Worm (Caenorhabditis elegans) whole organism, L1 larva: ENCODE data around the gene twnk-1.

ENCODE experiments used
- C16A3.4 ChIP-seq: fragments of 150-350 bp; optimal IDR thresholded peaks from 2 replicates; lab custom pipeline; 2014; ENCODE audit warnings: missing biosample characterization, missing genetic modification characterization
- C34B4.2 ChIP-seq: sonication (generic microtip); optimal IDR thresholded peaks from 2 replicates; lab custom pipeline; 2017; ENCODE audit warnings: mild to moderate bottlenecking, missing genetic modification characterization, missing compliant biosample characterization
- blmp-1 ChIP-seq: fragments of 150-350 bp; optimal IDR thresholded peaks from 2 replicates; lab custom pipeline; 2014; ENCODE audit warnings: missing biosample characterization, missing genetic modification characterization
- ceh-63 ChIP-seq: fragments of 200-800 bp; sonication (Bioruptor generic); optimal IDR thresholded peaks from 2 replicates; lab custom pipeline; 2018; ENCODE audit warnings: mild to moderate bottlenecking, missing genetic modification characterization, missing compliant biosample characterization
- ceh-8 ChIP-seq: fragments of 200-800 bp; sonication (Bioruptor generic); optimal IDR thresholded peaks from 2 replicates; lab custom pipeline; 2018; ENCODE audit warnings: mild to moderate bottlenecking, missing genetic modification characterization, moderate library complexity, missing compliant biosample characterization
- ceh-82 ChIP-seq, 3 experiments: fragments of 150-350 bp in 1 of 3; sonication (generic microtip) in 2 of 3; optimal IDR thresholded peaks; 2 replicates each; lab custom pipeline; 2014 to 2017; ENCODE audit warnings: missing biosample characterization in 3 of 3, missing genetic modification characterization in 3 of 3
- dpl-1 ChIP-seq, 3 experiments: fragments of 150-350 bp in 2 of 3; sonication (generic microtip) in 1 of 3; optimal IDR thresholded peaks; 2 replicates each; lab custom pipeline; 2014 to 2017; ENCODE audit warnings: missing biosample characterization in 3 of 3, missing genetic modification characterization in 3 of 3, missing genetic modification reagents in 3 of 3
- efl-1 ChIP-seq, 4 experiments: fragments of 150-350 bp; optimal IDR thresholded peaks in 3 of 4; peaks in 1 of 4; 1 replicate in 1 of 4; 2 replicates in 3 of 4; lab custom pipeline; 2014; ENCODE audit warnings: missing biosample characterization in 2 of 4, missing genetic modification characterization in 2 of 4, missing genetic modification reagents in 2 of 4
- efl-3 ChIP-seq: fragments of 200-800 bp; sonication (Bioruptor generic); optimal IDR thresholded peaks from 2 replicates; lab custom pipeline; 2018; ENCODE audit warnings: mild to moderate bottlenecking, missing genetic modification characterization, missing compliant biosample characterization
- egl-27 ChIP-seq, 2 experiments: fragments of 150-350 bp in 1 of 2; sonication (generic microtip); optimal IDR thresholded peaks; 3 replicates each; lab custom pipeline; 2017 to 2018; ENCODE audit warnings: missing biosample characterization in 2 of 2, missing genetic modification characterization in 2 of 2, missing genetic modification reagents in 2 of 2
- elt-2 ChIP-seq: sonication (generic microtip); optimal IDR thresholded peaks from 2 replicates; lab custom pipeline; 2016; ENCODE audit warnings: missing genetic modification characterization, mild to moderate bottlenecking, inconsistent platforms, missing compliant biosample characterization, missing genetic modification reagents
- elt-3 ChIP-seq, 6 experiments: fragments of 150-350 bp in 1 of 6; sonication (generic microtip); optimal IDR thresholded peaks; 2 replicates each; lab custom pipeline; 2017 to 2018; ENCODE audit warnings: missing biosample characterization in 6 of 6, missing genetic modification characterization in 6 of 6, inconsistent platforms in 1 of 6
- ets-5 ChIP-seq: fragments of 200-800 bp; sonication (Bioruptor generic); IDR thresholded peaks from 2 replicates; pipeline ENCODE4 v1.3.6; 2022; ENCODE audit warnings: missing genetic modification characterization, missing compliant biosample characterization
- fkh-10 ChIP-seq: sonication (generic microtip); optimal IDR thresholded peaks from 2 replicates; lab custom pipeline; 2017; ENCODE audit warnings: missing biosample characterization, missing genetic modification reagents, missing genetic modification characterization
- fkh-4 ChIP-seq: sonication (generic microtip); optimal IDR thresholded peaks from 2 replicates; lab custom pipeline; 2016; ENCODE audit warnings: missing compliant biosample characterization, missing genetic modification characterization, borderline replicate concordance
- grh-1 ChIP-seq: fragments of 200-800 bp; sonication (Bioruptor generic); IDR thresholded peaks from 2 replicates; pipeline ENCODE4 v1.3.6; 2022; ENCODE audit warnings: missing genetic modification reagents, missing genetic modification characterization, missing compliant biosample characterization
- hlh-4 ChIP-seq: sonication (generic microtip); optimal IDR thresholded peaks from 2 replicates; lab custom pipeline; 2016; ENCODE audit warnings: mild to moderate bottlenecking, missing genetic modification characterization, missing compliant biosample characterization
- hpl-2 ChIP-seq: fragments of 150-350 bp; optimal IDR thresholded peaks from 2 replicates; lab custom pipeline; 2014; ENCODE audit warnings: missing biosample characterization, missing genetic modification reagents, missing genetic modification characterization
- jun-1 ChIP-seq: fragments of 150-350 bp; optimal IDR thresholded peaks from 2 replicates; lab custom pipeline; 2014; ENCODE audit warnings: missing biosample characterization, missing genetic modification reagents, missing genetic modification characterization
- lin-14 ChIP-seq: fragments of 200-800 bp; sonication (Bioruptor generic); optimal IDR thresholded peaks from 2 replicates; lab custom pipeline; 2018; ENCODE audit warnings: mild to moderate bottlenecking, missing genetic modification characterization, moderate library complexity, missing compliant biosample characterization
- lin-15B ChIP-seq: fragments of 150-350 bp; sonication (generic microtip); optimal IDR thresholded peaks from 3 replicates; lab custom pipeline; 2014; ENCODE audit warnings: missing biosample characterization, missing genetic modification characterization
- lin-35 ChIP-seq, 2 experiments: fragments of 150-350 bp; optimal IDR thresholded peaks; 2 replicates each; lab custom pipeline; 2014; ENCODE audit warnings: missing biosample characterization in 2 of 2, missing genetic modification characterization in 2 of 2, missing genetic modification reagents in 2 of 2
- lir-3 ChIP-seq: sonication (generic microtip); optimal IDR thresholded peaks from 2 replicates; lab custom pipeline; 2016; ENCODE audit warnings: mild to moderate bottlenecking, missing genetic modification characterization, moderate library complexity, missing compliant biosample characterization; ENCODE audit not compliant: poor library complexity
- lsy-2 ChIP-seq, 2 experiments: fragments of 150-350 bp; optimal IDR thresholded peaks; 2 replicates each; lab custom pipeline; 2014; ENCODE audit warnings: missing biosample characterization in 2 of 2, missing genetic modification characterization in 2 of 2
- nhr-12 ChIP-seq: sonication (generic microtip); optimal IDR thresholded peaks from 2 replicates; lab custom pipeline; 2017; ENCODE audit warnings: missing biosample characterization, missing genetic modification characterization
- nhr-20 ChIP-seq: sonication (generic microtip); optimal IDR thresholded peaks from 2 replicates; lab custom pipeline; 2016; ENCODE audit warnings: mild to moderate bottlenecking, missing genetic modification characterization, missing compliant biosample characterization
- nhr-237 ChIP-seq: fragments of 150-350 bp; optimal IDR thresholded peaks from 2 replicates; lab custom pipeline; 2014; ENCODE audit warnings: missing biosample characterization, missing genetic modification characterization
- nhr-71 ChIP-seq: sonication (generic microtip); optimal IDR thresholded peaks from 2 replicates; lab custom pipeline; 2016; ENCODE audit warnings: mild to moderate bottlenecking, missing genetic modification characterization, moderate library complexity, missing compliant biosample characterization
- nhr-77 ChIP-seq: fragments of 150-350 bp; optimal IDR thresholded peaks from 2 replicates; lab custom pipeline; 2014; ENCODE audit warnings: missing biosample characterization, missing genetic modification characterization
- nhr-84 ChIP-seq: sonication (generic microtip); optimal IDR thresholded peaks from 2 replicates; lab custom pipeline; 2017; ENCODE audit warnings: missing biosample characterization, missing genetic modification characterization
- nhr-85 ChIP-seq: sonication (generic microtip); peaks from one replicate; lab custom pipeline; 2016; ENCODE audit warnings: missing genetic modification characterization, inconsistent platforms, missing compliant biosample characterization
- pax-3 ChIP-seq: fragments of 200-800 bp; sonication (Bioruptor generic); optimal IDR thresholded peaks from 2 replicates; lab custom pipeline; 2018; ENCODE audit warnings: mild to moderate bottlenecking, missing genetic modification characterization, moderate library complexity, missing compliant biosample characterization
- pqm-1 ChIP-seq: sonication (generic microtip); optimal IDR thresholded peaks from 3 replicates; lab custom pipeline; 2017; ENCODE audit warnings: missing biosample characterization, missing genetic modification characterization
- sptf-1 ChIP-seq: fragments of 150-350 bp; optimal IDR thresholded peaks from 2 replicates; lab custom pipeline; 2014; ENCODE audit warnings: missing biosample characterization, missing genetic modification characterization
- sup-37 ChIP-seq: fragments of 200-800 bp; sonication (Bioruptor generic); optimal IDR thresholded peaks from 2 replicates; lab custom pipeline; 2018; ENCODE audit warnings: mild to moderate bottlenecking, missing genetic modification characterization, missing compliant biosample characterization
- swsn-7 ChIP-seq: sonication (generic microtip); optimal IDR thresholded peaks from 2 replicates; lab custom pipeline; 2016; ENCODE audit warnings: missing genetic modification characterization, missing compliant biosample characterization
- tbx-2 ChIP-seq: sonication (generic microtip); optimal IDR thresholded peaks from 2 replicates; lab custom pipeline; 2016; ENCODE audit warnings: missing genetic modification characterization, missing compliant biosample characterization
- unc-30 ChIP-seq: sonication (generic microtip); optimal IDR thresholded peaks from 2 replicates; lab custom pipeline; 2017; ENCODE audit warnings: missing biosample characterization, missing genetic modification characterization
- unc-62 ChIP-seq: fragments of 150-350 bp; optimal IDR thresholded peaks from 2 replicates; lab custom pipeline; 2014; ENCODE audit warnings: missing biosample characterization, missing genetic modification reagents, missing genetic modification characterization
- unc-98 ChIP-seq: fragments of 200-800 bp; sonication (Bioruptor generic); IDR thresholded peaks from 2 replicates; pipeline ENCODE4 v1.3.6; 2022; ENCODE audit warnings: missing genetic modification characterization, missing compliant biosample characterization
- ztf-11 ChIP-seq, 2 experiments: sonication (generic microtip); optimal IDR thresholded peaks; 2 replicates each; lab custom pipeline; 2016 to 2017; ENCODE audit warnings: missing genetic modification characterization in 2 of 2, missing biosample characterization in 1 of 2, missing compliant biosample characterization in 1 of 2
- ztf-4 ChIP-seq: fragments of 150-350 bp; optimal IDR thresholded peaks from 2 replicates; lab custom pipeline; 2014; ENCODE audit warnings: missing biosample characterization, missing genetic modification characterization

The twnk-1 gene

ce11 chrX:5828085-5828484 lies 37.1 kb downstream of the twnk-1 start:
- TF ChIP-seq elt-3 (tag; optimal IDR thresholded peaks at IDR 0.05; lab: Kevin White, UChicago) (peak in 1 of 6 experiments; percentile 57), lsy-2 (tag; optimal IDR thresholded peaks at IDR 0.05; lab: Kevin White, UChicago) (peak in 1 of 2 experiments; percentile 10), lin-14 (GFP tag; lab: Kevin White, UChicago) (peak; percentile 68), nhr-85 (peak; percentile 78), nhr-20 (peak; percentile 12), jun-1 (no peak), unc-62 (no peak), nhr-71 (peak; percentile 22), blmp-1 (tag; lab: Kevin White, UChicago) (peak; percentile 95)

ce11 chrX:5829175-5829574 lies 38.2 kb downstream of the twnk-1 start, which contains the start of gene acp-5:
Gene acp-5 (plus strand): TSS chrX:5829435.
- TF ChIP-seq efl-1 (optimal IDR thresholded peaks at IDR 0.05; lab: Kevin White, UChicago) (no peak), efl-1 (GFP tag; optimal IDR thresholded peaks at IDR 0.05 in 1 of 2; lab: Kevin White, UChicago) (peak in 1 of 2 experiments; percentile 90), grh-1 (GFP tag; lab: Robert Waterston, UW) (no peak), elt-2 (tag; lab: Kevin White, UChicago) (peak; percentile 48)

ce11 chrX:5831827-5832226 lies 40.8 kb downstream of the twnk-1 start:
- TF ChIP-seq elt-2 (tag; lab: Kevin White, UChicago) (peak; percentile 41), blmp-1 (tag; lab: Kevin White, UChicago) (no peak), nhr-77 (tag; lab: Kevin White, UChicago) (no peak), ceh-8 (GFP tag; lab: Kevin White, UChicago) (no peak), unc-98 (GFP tag; lab: Robert Waterston, UW) (no peak), ceh-63 (GFP tag; lab: Kevin White, UChicago) (no peak), pqm-1 (tag; lab: Kevin White, UChicago) (peak; percentile 36), nhr-237 (tag; lab: Kevin White, UChicago) (no peak), C34B4.2 (no peak), lir-3 (tag; lab: Kevin White, UChicago) (no peak), egl-27 (tag; optimal IDR thresholded peaks at IDR 0.05; lab: Kevin White, UChicago) (no peak), ztf-4 (tag; lab: Kevin White, UChicago) (no peak), efl-3 (no peak)

- TF ChIP-seq lin-15B (tag; lab: Kevin White, UChicago) (no peak), grh-1 (GFP tag; lab: Robert Waterston, UW) (peak; percentile 43; the same call in 1 of the 2 replicates), unc-98 (GFP tag; lab: Robert Waterston, UW) (no peak), ztf-11 (tag; optimal IDR thresholded peaks at IDR 0.05; lab: Kevin White, UChicago) (no peak), hpl-2 (no peak), unc-30 (tag; lab: Kevin White, UChicago) (no peak), swsn-7 (no peak), C34B4.2 (no peak), sup-37 (no peak), lin-35 (GFP tag; optimal IDR thresholded peaks at IDR 0.05; lab: Kevin White, UChicago) (no peak), efl-1 (optimal IDR thresholded peaks at IDR 0.05; lab: Kevin White, UChicago) (no peak), efl-1 (GFP tag; optimal IDR thresholded peaks at IDR 0.05 in 1 of 2; lab: Kevin White, UChicago) (peak in 1 of 2 experiments; percentile 61), nhr-12 (no peak), C16A3.4 (tag; lab: Kevin White, UChicago) (no peak), fkh-4 (tag; lab: Kevin White, UChicago) (no peak), ceh-82 (tag; optimal IDR thresholded peaks at IDR 0.05; lab: Kevin White, UChicago) (no peak), hlh-4 (tag; lab: Kevin White, UChicago) (no peak), pqm-1 (tag; lab: Kevin White, UChicago) (no peak), sptf-1 (tag; lab: Kevin White, UChicago) (no peak), fkh-10 (GFP tag; lab: Kevin White, UChicago) (no peak), lsy-2 (tag; optimal IDR thresholded peaks at IDR 0.05; lab: Kevin White, UChicago) (peak in 1 of 2 experiments; percentile 50), dpl-1 (GFP tag; optimal IDR thresholded peaks at IDR 0.05; lab: Kevin White, UChicago) (no peak), tbx-2 (tag; lab: Kevin White, UChicago) (no peak), nhr-84 (tag; lab: Kevin White, UChicago) (no peak), elt-2 (tag; lab: Kevin White, UChicago) (peak; percentile 86), egl-27 (tag; optimal IDR thresholded peaks at IDR 0.05; lab: Kevin White, UChicago) (no peak), ets-5 (no peak), pax-3 (tag; lab: Kevin White, UChicago) (no peak)
These were observed 43.8 kb downstream of the twnk-1 start, which contains the start of gene F13D11.4 for ce11 chrX:5834581-5835481. Gene F13D11.4 (minus strand): TSS chrX:5834805.
